Fruit fly (Drosophila melanogaster): ENCODE results near the gene CG11898.

- TF ChIP-seq Myc (optimal IDR thresholded peaks at IDR 0.05) (no peak), psq (GFP tag; optimal IDR thresholded peaks at IDR 0.05) (no peak), Abd-B (GFP tag; optimal IDR thresholded peaks at IDR 0.05) (no peak), Hr83 (GFP tag; optimal IDR thresholded peaks at IDR 0.05; ENCODE audit: poor library complexity, severe bottlenecking) (no peak), OdsH (GFP tag; optimal IDR thresholded peaks at IDR 0.05) (no peak), h (GFP tag; optimal IDR thresholded peaks at IDR 0.05) (no peak), usp (GFP tag; optimal IDR thresholded peaks at IDR 0.05) (no peak), Hr78 (GFP tag; optimal IDR thresholded peaks at IDR 0.05) (no peak)
These were observed 29.5 kb downstream of the CG11898 start, which contains the start of gene jus for dm6 chr3R:29194957-29195356.

All from whole organism, wandering third instar larva.